Fruit fly (Drosophila melanogaster) whole organism, wandering third instar larva: ENCODE measurements around the gene eIF3h.

Experiments used
- Hr78 ChIP-seq: fragments of >200 bp; optimal IDR thresholded peaks from 2 replicates; lab custom pipeline; 2017; ENCODE audit warnings: missing biosample characterization, missing genetic modification characterization
- Myc ChIP-seq: fragments of >200 bp; optimal IDR thresholded peaks from 2 replicates; lab custom pipeline; 2017
- lola ChIP-seq: fragments of >200 bp; optimal IDR thresholded peaks from 2 replicates; lab custom pipeline; 2017; ENCODE audit warnings: missing biosample characterization, missing genetic modification characterization
- usp ChIP-seq: fragments of >200 bp; optimal IDR thresholded peaks from 2 replicates; lab custom pipeline; 2017; ENCODE audit warnings: missing biosample characterization, missing genetic modification characterization

DNA sequence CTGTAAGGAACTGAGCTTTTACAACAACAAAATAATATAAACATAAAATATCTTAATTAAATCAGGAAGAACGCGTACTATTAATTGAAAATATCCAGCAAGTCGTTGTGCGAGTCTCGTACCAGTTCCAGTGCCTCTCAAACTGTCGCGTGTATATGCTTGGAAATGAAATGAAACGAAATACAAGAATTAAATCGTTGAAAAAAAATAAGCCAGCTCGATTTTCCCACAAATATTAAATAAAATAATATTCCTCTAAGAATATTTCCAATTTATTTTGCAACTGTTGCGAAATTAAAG is 23.1 kb downstream of the eIF3h start:
- TF ChIP-seq Hr78 (GFP tag; lab: Kevin White, UChicago) (no peak), lola (GFP tag; lab: Kevin White, UChicago) (no peak), Myc (lab: Kevin White, UChicago) (no peak), usp (GFP tag; lab: Kevin White, UChicago) (no peak)
